Fruit fly (Drosophila melanogaster) whole organism, embryonic: ENCODE results near the gene CG33969.

Source experiments
- psq ChIP-seq: fragments of 200-800 bp; sonication (Bioruptor generic); optimal IDR thresholded peaks from 2 replicates; lab custom pipeline; 2017; ENCODE audit warnings: missing biosample characterization, missing genetic modification characterization
- twi ChIP-seq: fragments of 200-800 bp; optimal IDR thresholded peaks from 2 replicates; lab custom pipeline; 2019; ENCODE audit warnings: missing biosample characterization, mild to moderate bottlenecking, missing genetic modification characterization, moderate library complexity
- usp ChIP-seq: fragments of >200 bp; optimal IDR thresholded peaks from 2 replicates; lab custom pipeline; 2017; ENCODE audit warnings: missing biosample characterization, missing genetic modification characterization

DNA sequence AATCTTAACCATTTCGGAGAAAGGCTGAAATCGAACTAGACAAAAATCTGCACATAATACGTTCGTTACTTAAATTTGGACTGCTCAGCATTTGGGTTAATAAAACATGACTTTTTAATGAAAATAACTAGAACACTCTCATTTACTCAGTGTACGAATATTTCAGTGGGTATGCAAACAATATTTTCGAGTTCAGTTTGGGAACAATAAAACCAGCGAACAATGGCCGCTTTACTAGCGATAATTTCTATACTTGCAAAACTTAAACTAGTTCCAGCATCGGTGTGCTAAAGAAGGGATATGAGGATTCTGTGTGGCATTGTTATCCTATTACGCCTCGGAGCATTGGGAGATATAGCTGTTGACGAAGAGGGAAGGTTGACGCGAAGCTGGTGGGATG is 35.1 kb downstream of the CG33969 start, which contains the start of gene CG5665:
- TF ChIP-seq psq (no peak), usp (GFP tag; lab: Kevin White, UChicago) (no peak), twi (tag; lab: Kevin White, UChicago) (no peak)
